Worm (Caenorhabditis elegans): ENCODE data around the gene F25E2.2.
A peak's percentile ranks its signal among the peaks of the same experiment; 100 is the strongest.

Gene F25E2.2

ce11 chrX:768061-768646 lies 42.4 kb downstream of the F25E2.2 start, which contains the start of the genes trap-2 and ile-2 (continued):
- TF ChIP-seq nhr-27 (tag; optimal IDR thresholded peaks at IDR 0.05) (no peak), ztf-6 (GFP tag; IDR thresholded peaks at IDR 0.05) (0 out of 2 replicates have a peak, but pooled peaks have one; percentile 66), ceh-100 (GFP tag; IDR thresholded peaks at IDR 0.05) (peak; percentile 32; the same call in 1 of the 2 replicates), C06A6.2 (GFP tag; conservative IDR thresholded peaks at IDR 0.05) (peak; percentile 61), pha-4 (tag; optimal IDR thresholded peaks at IDR 0.05) (no peak), hlh-26 (GFP tag; conservative IDR thresholded peaks at IDR 0.05) (no peak), unc-62 (GFP tag; optimal IDR thresholded peaks at IDR 0.05) (peak; percentile 56), ama-1 (optimal IDR thresholded peaks at IDR 0.05) (no peak), ama-1 (GFP tag; optimal IDR thresholded peaks at IDR 0.05) (no peak), snpc-1.1 (tag; optimal IDR thresholded peaks at IDR 0.05; ENCODE audit: insufficient read depth) (no peak), chd-7 (tag; optimal IDR thresholded peaks at IDR 0.05) (peak; percentile 56), unc-130 (GFP tag; optimal IDR thresholded peaks at IDR 0.05) (no peak), dpff-1 (tag; optimal IDR thresholded peaks at IDR 0.05) (no peak), T26A5.8 (tag; optimal IDR thresholded peaks at IDR 0.05) (no peak)

- TF ChIP-seq hmg-20 (GFP tag; IDR thresholded peaks at IDR 0.05) (no peak), ccch-3 (GFP tag; optimal IDR thresholded peaks at IDR 0.05) (no peak), lsl-1 (GFP tag; optimal IDR thresholded peaks at IDR 0.05) (no peak), pbrm-1 (GFP tag; IDR thresholded peaks at IDR 0.05) (no peak), ceh-58 (GFP tag; IDR thresholded peaks at IDR 0.05) (0 out of 2 replicates have a peak, but pooled peaks have one; percentile 32), attf-5 (GFP tag; optimal IDR thresholded peaks at IDR 0.05) (no peak), pha-4 (tag; optimal IDR thresholded peaks at IDR 0.05) (no peak), egl-18 (GFP tag; IDR thresholded peaks at IDR 0.05) (no peak), F49E8.2 (tag; optimal IDR thresholded peaks at IDR 0.05; ENCODE audit: insufficient read depth) (no peak)
These were observed 47.1 kb downstream of the F25E2.2 start, which contains the start of gene dyf-11 for ce11 chrX:763452-763851. dyf-11 (plus strand) TSS chrX:763752.

ce11 chrX:760579-760978 lies 50.0 kb downstream of the F25E2.2 start:
- TF ChIP-seq ztf-6 (GFP tag; IDR thresholded peaks at IDR 0.05) (no peak), zfh-2 (GFP tag; conservative IDR thresholded peaks at IDR 0.05) (peak; percentile 90), hlh-12 (tag; optimal IDR thresholded peaks at IDR 0.05) (no peak), attf-5 (GFP tag; optimal IDR thresholded peaks at IDR 0.05) (peak; percentile 8), hrde-1 (tag; optimal IDR thresholded peaks at IDR 0.05; ENCODE audit: borderline replicate concordance) (no peak), rpc-1 (optimal IDR thresholded peaks at IDR 0.05) (no peak), rpc-1 (tag; optimal IDR thresholded peaks at IDR 0.05) (no peak), bed-1 (GFP tag; IDR thresholded peaks at IDR 0.05) (no peak), hmg-20 (GFP tag; IDR thresholded peaks at IDR 0.05) (no peak), atf-7 (tag; optimal IDR thresholded peaks at IDR 0.05) (no peak), T07F8.4 (tag; optimal IDR thresholded peaks at IDR 0.05) (no peak), F52B5.7 (tag; optimal IDR thresholded peaks at IDR 0.05) (no peak), sea-2 (GFP tag; IDR thresholded peaks at IDR 0.05) (no peak), nhr-179 (tag; optimal IDR thresholded peaks at IDR 0.05) (no peak), F39B2.1 (GFP tag; IDR thresholded peaks at IDR 0.05) (no peak), K12H6.12 (tag; optimal IDR thresholded peaks at IDR 0.05) (no peak), chd-7 (tag; optimal IDR thresholded peaks at IDR 0.05) (no peak), die-1 (tag; optimal IDR thresholded peaks at IDR 0.05) (no peak), hmg-1.2 (GFP tag; IDR thresholded peaks at IDR 0.05) (peak; percentile 9; the same call in 1 of the 2 replicates), let-526 (GFP tag; IDR thresholded peaks at IDR 0.05) (no peak), let-607 (tag; optimal IDR thresholded peaks at IDR 0.05) (peak in 1 of 2 experiments; percentile 4), mcd-1 (GFP tag; IDR thresholded peaks at IDR 0.05) (peak; percentile 40), ceh-27 (GFP tag; optimal IDR thresholded peaks at IDR 0.05) (peak; percentile 30), ceh-58 (GFP tag; IDR thresholded peaks at IDR 0.05) (no peak), F57A8.1 (GFP tag; optimal IDR thresholded peaks at IDR 0.05) (no peak), F23B12.7 (tag; optimal IDR thresholded peaks at IDR 0.05; ENCODE audit: insufficient read depth) (no peak), snpc-4 (GFP tag; optimal IDR thresholded peaks at IDR 0.05) (no peak), snpc-4 (tag; optimal IDR thresholded peaks at IDR 0.05) (no peak), ceh-79 (tag; optimal IDR thresholded peaks at IDR 0.05) (no peak)

Data from whole organism, young adult.